Worm (Caenorhabditis elegans): Measurements from ENCODE around the gene T24C4.2.

- TF ChIP-seq scrt-1 (GFP tag; IDR thresholded peaks at IDR 0.05) (no peak), flt-1 (GFP tag; IDR thresholded peaks at IDR 0.05) (no peak), tbx-11 (GFP tag; IDR thresholded peaks at IDR 0.05) (no peak), ama-1 (optimal IDR thresholded peaks at IDR 0.05) (no peak), ets-7 (tag; optimal IDR thresholded peaks at IDR 0.05) (no peak), ceh-13 (GFP tag; optimal IDR thresholded peaks at IDR 0.05) (no peak), sea-1 (GFP tag; conservative IDR thresholded peaks at IDR 0.05) (no peak), B0310.2 (tag; optimal IDR thresholded peaks at IDR 0.05) (no peak), hmg-4 (GFP tag; optimal IDR thresholded peaks at IDR 0.05) (no peak), tbx-37 (GFP tag; conservative IDR thresholded peaks at IDR 0.05) (no peak), aly-1 (tag; optimal IDR thresholded peaks at IDR 0.05) (no peak), tra-4 (tag; optimal IDR thresholded peaks at IDR 0.05) (no peak), ceh-36 (tag; optimal IDR thresholded peaks at IDR 0.05) (no peak)
Observed at ce11 chrIII:891014-891413, 21.2 kb upstream of the T24C4.2 start, which contains the start of gene T24C4.10.
